Fruit fly (Drosophila melanogaster): ENCODE measurements around the gene PyK.

PyK gene

dm6 chr3R:22381735-22382134, 14.4 kb downstream of the PyK start, which contains the start of gene Gpdh3:
TSS of gene Gpdh3 (plus strand) at chr3R:22382035.
- TF ChIP-seq ey (GFP tag; optimal IDR thresholded peaks at IDR 0.05) = no peak
- no peak for TF ChIP-seq Hr78 (GFP tag; optimal IDR thresholded peaks at IDR 0.05)
- TF ChIP-seq Mio (GFP tag; optimal IDR thresholded peaks at IDR 0.05) = no peak
- no peak for TF ChIP-seq HLH106 (tag; optimal IDR thresholded peaks at IDR 0.05)
- TF ChIP-seq dl (GFP tag; optimal IDR thresholded peaks at IDR 0.05; ENCODE audit: insufficient read depth in 1 of 2, partially characterized antibody in 2 of 2) = no peak
- TF ChIP-seq dsf (GFP tag; optimal IDR thresholded peaks at IDR 0.05; ENCODE audit: borderline replicate concordance) = no peak
- no peak for TF ChIP-seq Jra (GFP tag; optimal IDR thresholded peaks at IDR 0.05)

dm6 chr3R:22389614-22390013, 22.3 kb downstream of the PyK start, which contains the start of the genes CAH8 and CG7059:
TSS of gene CAH8 (minus strand) at chr3R:22389714.
TSS of gene CG7059 (plus strand) at chr3R:22389780.
- no peak for TF ChIP-seq psq (GFP tag; optimal IDR thresholded peaks at IDR 0.05)
- TF ChIP-seq Jra (GFP tag; optimal IDR thresholded peaks at IDR 0.05) = no peak
- TF ChIP-seq usp (GFP tag; optimal IDR thresholded peaks at IDR 0.05) = no peak
- TF ChIP-seq GATAd (GFP tag; optimal IDR thresholded peaks at IDR 0.05) = no peak
- no peak for TF ChIP-seq tai (GFP tag; optimal IDR thresholded peaks at IDR 0.05)
- TF ChIP-seq Dif (GFP tag; optimal IDR thresholded peaks at IDR 0.05; ENCODE audit: partially characterized antibody) = no peak
- TF ChIP-seq Sp1 (GFP tag; optimal IDR thresholded peaks at IDR 0.05) = no peak
- TF ChIP-seq N (GFP tag; optimal IDR thresholded peaks at IDR 0.05) = no peak
- TF ChIP-seq dsf (GFP tag; optimal IDR thresholded peaks at IDR 0.05; ENCODE audit: borderline replicate concordance) = no peak
- no peak for TF ChIP-seq Abd-B (GFP tag; optimal IDR thresholded peaks at IDR 0.05)
- TF ChIP-seq Vsx2 (GFP tag; optimal IDR thresholded peaks at IDR 0.05; ENCODE audit: partially characterized antibody) = no peak
- no peak for TF ChIP-seq HLH106 (tag; optimal IDR thresholded peaks at IDR 0.05)
- no peak for TF ChIP-seq CG32264 (GFP tag; optimal IDR thresholded peaks at IDR 0.05)
- no peak for TF ChIP-seq brk (GFP tag; optimal IDR thresholded peaks at IDR 0.05)
- TF ChIP-seq OdsH (GFP tag; optimal IDR thresholded peaks at IDR 0.05) = no peak
- no peak for TF ChIP-seq woc (GFP tag; optimal IDR thresholded peaks at IDR 0.05)
- no peak for TF ChIP-seq pan (optimal IDR thresholded peaks at IDR 0.05)
- TF ChIP-seq br (GFP tag; optimal IDR thresholded peaks at IDR 0.05) = no peak
- TF ChIP-seq dl (GFP tag; optimal IDR thresholded peaks at IDR 0.05; ENCODE audit: insufficient read depth in 1 of 2, partially characterized antibody in 2 of 2) = no peak
- no peak for TF ChIP-seq Myc (optimal IDR thresholded peaks at IDR 0.05)

DNA sequence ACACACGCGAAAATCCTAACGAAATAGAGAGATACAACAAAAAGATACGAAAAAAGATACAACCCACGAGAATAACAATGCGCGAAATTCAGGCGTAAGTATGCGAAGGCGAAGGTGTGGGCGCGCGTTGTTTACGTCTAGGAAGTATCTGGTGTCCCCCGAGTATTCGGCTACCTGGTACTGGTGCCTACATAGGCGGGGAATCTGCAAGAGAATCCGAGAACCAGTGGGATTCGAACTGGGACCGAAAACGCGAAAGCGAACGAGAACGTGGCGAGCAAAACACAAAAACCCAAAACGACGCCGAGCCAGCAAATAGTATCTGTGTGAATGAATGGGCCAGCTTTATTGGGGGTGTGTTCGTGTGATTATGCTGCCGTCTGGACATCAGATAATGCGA, 22.8 kb downstream of the PyK start:
- TF ChIP-seq Hr83 (GFP tag; optimal IDR thresholded peaks at IDR 0.05; ENCODE audit: poor library complexity, severe bottlenecking) (no peak), Dfd (GFP tag; optimal IDR thresholded peaks at IDR 0.05) (no peak), psq (GFP tag; optimal IDR thresholded peaks at IDR 0.05) (peak; percentile 45)

DNA sequence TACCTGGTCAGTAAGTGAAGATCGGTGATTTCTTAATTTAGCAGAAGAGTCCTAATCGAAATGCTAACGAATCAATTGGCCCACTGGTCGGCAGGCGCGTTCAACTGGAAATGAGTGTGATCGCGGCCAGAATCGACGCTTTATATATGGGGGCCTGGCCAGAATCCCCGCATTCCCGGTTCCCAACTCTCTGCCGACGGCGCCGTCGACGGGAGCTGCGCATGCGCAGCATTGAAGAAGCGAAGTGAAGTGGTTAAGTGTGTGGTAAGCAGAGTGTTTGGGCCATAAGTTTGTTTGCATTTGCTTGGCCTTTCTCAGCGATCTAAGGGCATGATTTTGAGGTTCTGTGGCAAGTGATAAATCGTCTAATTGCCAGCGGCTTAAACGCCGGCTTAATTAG, 26.7 kb downstream of the PyK start, which contains the start of gene CG13857:
CG13857 (minus strand) TSS at position 101 of the 400 bp plus-strand sequence.
- no peak for TF ChIP-seq foxo (GFP tag; optimal IDR thresholded peaks at IDR 0.05)
- TF ChIP-seq Hr83 (GFP tag; optimal IDR thresholded peaks at IDR 0.05; ENCODE audit: poor library complexity, severe bottlenecking) = no peak
- TF ChIP-seq br (GFP tag; optimal IDR thresholded peaks at IDR 0.05) = no peak

DNA sequence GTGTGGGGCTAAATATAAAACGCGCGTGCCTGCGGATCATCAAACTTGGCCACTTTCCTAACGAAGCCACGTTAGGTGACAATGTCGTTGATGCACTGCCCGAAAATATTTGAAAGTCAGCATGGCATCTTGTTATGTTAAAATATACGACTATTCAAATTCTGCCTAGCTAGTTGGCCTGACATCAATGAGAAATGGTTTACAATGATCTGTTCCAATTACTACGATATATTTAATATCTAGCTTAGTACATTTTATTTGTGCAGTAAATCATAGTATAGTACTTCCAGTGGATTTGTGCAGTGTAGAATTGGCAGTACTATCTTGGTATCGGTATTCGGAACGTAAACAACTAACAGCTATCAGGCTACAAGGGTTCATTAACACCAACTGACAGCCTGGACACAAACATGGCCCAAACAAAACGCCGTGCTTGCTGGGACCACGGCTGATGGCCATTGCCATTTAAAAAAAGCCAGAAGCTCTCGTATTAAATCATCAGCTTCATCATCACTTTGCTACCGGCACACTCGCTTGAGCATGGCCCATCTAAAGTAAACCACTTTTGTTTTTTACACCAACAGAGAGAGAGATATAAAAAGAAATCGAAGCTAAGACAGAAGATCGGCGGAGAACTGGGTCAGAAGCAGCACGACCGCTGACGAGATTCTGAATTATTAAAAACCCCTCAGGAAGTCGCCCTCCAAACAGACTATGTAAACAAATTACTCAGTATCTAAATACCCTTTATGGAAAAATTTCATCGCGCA, 28.3 kb downstream of the PyK start:
- no peak for TF ChIP-seq jim (GFP tag; optimal IDR thresholded peaks at IDR 0.05)
- no peak for TF ChIP-seq Abd-B (GFP tag; optimal IDR thresholded peaks at IDR 0.05)
- TF ChIP-seq Dfd (GFP tag; optimal IDR thresholded peaks at IDR 0.05) = no peak
- no peak for TF ChIP-seq tai (GFP tag; optimal IDR thresholded peaks at IDR 0.05)
- TF ChIP-seq usp (GFP tag; optimal IDR thresholded peaks at IDR 0.05) = no peak
- TF ChIP-seq sv (GFP tag; optimal IDR thresholded peaks at IDR 0.05) = no peak

DNA sequence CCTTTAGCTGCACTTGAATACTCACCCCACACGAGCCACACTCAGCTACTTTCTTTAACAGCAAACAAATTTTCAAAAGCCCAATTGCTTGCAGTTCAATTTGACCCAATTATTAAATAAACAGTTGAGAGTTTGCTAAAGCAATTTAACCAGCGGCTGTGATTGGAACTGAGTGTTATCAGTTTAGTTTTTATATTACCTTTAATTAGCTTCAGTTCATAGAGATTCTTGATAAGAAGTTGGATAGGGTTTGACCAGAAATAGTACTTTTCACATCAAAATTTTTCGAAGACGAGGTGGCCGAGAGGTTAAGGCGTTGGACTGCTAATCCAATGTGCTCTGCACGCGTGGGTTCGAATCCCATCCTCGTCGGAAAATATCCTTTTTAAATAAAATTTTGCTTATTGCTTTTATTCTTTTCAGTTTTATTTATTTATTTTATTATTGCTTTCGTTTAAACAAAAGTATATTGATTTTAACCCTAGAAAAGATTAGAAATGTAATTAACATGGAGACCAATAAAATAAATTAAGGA, 29.0 kb downstream of the PyK start:
- no peak for TF ChIP-seq Dfd (GFP tag; optimal IDR thresholded peaks at IDR 0.05)
- TF ChIP-seq br (GFP tag; optimal IDR thresholded peaks at IDR 0.05) = no peak
- TF ChIP-seq fru (GFP tag; optimal IDR thresholded peaks at IDR 0.05) = no peak
- TF ChIP-seq Sp1 (GFP tag; optimal IDR thresholded peaks at IDR 0.05) = no peak
- no peak for TF ChIP-seq N (GFP tag; optimal IDR thresholded peaks at IDR 0.05)
- no peak for TF ChIP-seq Hr78 (GFP tag; optimal IDR thresholded peaks at IDR 0.05)
- no peak for TF ChIP-seq sv (GFP tag; optimal IDR thresholded peaks at IDR 0.05)
- TF ChIP-seq tai (GFP tag; optimal IDR thresholded peaks at IDR 0.05) = no peak
- no peak for TF ChIP-seq Dif (GFP tag; optimal IDR thresholded peaks at IDR 0.05; ENCODE audit: partially characterized antibody)
- no peak for TF ChIP-seq CG32264 (GFP tag; optimal IDR thresholded peaks at IDR 0.05)
- no peak for TF ChIP-seq Jra (GFP tag; optimal IDR thresholded peaks at IDR 0.05)
- TF ChIP-seq OdsH (GFP tag; optimal IDR thresholded peaks at IDR 0.05) = no peak
- TF ChIP-seq CrebA (GFP tag; optimal IDR thresholded peaks at IDR 0.05; ENCODE audit: borderline replicate concordance) = no peak
- no peak for TF ChIP-seq dmrt93B (GFP tag; optimal IDR thresholded peaks at IDR 0.05)
- TF ChIP-seq ey (GFP tag; optimal IDR thresholded peaks at IDR 0.05) = no peak
- no peak for TF ChIP-seq Rel (GFP tag; optimal IDR thresholded peaks at IDR 0.05)
- no peak for TF ChIP-seq Rel (tag; optimal IDR thresholded peaks at IDR 0.05)

Measured in whole organism, wandering third instar larva.